Fruit fly (Drosophila melanogaster): ENCODE results near the gene MFS10.

MFS10 gene

dm6 chrX:13135702-13136101 lies 6.9 kb downstream of the MFS10 start:
- TF ChIP-seq Clk (GFP tag; optimal IDR thresholded peaks at IDR 0.05), result no peak

dm6 chrX:13136939-13137697 lies 8.3 kb downstream of the MFS10 start:
- TF ChIP-seq Hr96 (GFP tag; optimal IDR thresholded peaks at IDR 0.05) (no peak), tj (GFP tag; optimal IDR thresholded peaks at IDR 0.05) (no peak), kay (GFP tag; ENCODE audit: borderline replicate concordance) (no peak), CG7045 (GFP tag; optimal IDR thresholded peaks at IDR 0.05) (no peak), pad (GFP tag; optimal IDR thresholded peaks at IDR 0.05) (no peak), CG5204 (GFP tag; optimal IDR thresholded peaks at IDR 0.05) (no peak), Clk (GFP tag; optimal IDR thresholded peaks at IDR 0.05) (no peak), Mnt (GFP tag; optimal IDR thresholded peaks at IDR 0.05) (no peak), CG12768 (GFP tag; optimal IDR thresholded peaks at IDR 0.05) (no peak), CG33017 (tag; optimal IDR thresholded peaks at IDR 0.05) (no peak), toe (GFP tag; optimal IDR thresholded peaks at IDR 0.05) (no peak), cic (GFP tag; optimal IDR thresholded peaks at IDR 0.05) (no peak), ovo (GFP tag; optimal IDR thresholded peaks at IDR 0.05) (no peak), bab1 (GFP tag; optimal IDR thresholded peaks at IDR 0.05) (no peak)

- TF ChIP-seq CG14711 (tag; optimal IDR thresholded peaks at IDR 0.05) (no peak), cnc (optimal IDR thresholded peaks at IDR 0.05) (no peak), cic (GFP tag; optimal IDR thresholded peaks at IDR 0.05) (no peak), bab1 (GFP tag; optimal IDR thresholded peaks at IDR 0.05) (no peak), Crg-1 (GFP tag; optimal IDR thresholded peaks at IDR 0.05) (no peak), toe (GFP tag; optimal IDR thresholded peaks at IDR 0.05) (no peak), CG11617 (GFP tag; optimal IDR thresholded peaks at IDR 0.05) (no peak), kay (GFP tag; ENCODE audit: borderline replicate concordance) (no peak)
Measured at dm6 chrX:13138887-13139286, 10.1 kb downstream of the MFS10 start, which contains the start of gene CG32645. Gene CG32645, plus strand, starts transcription at chrX:13139199.

- no peak for TF ChIP-seq CG5204 (GFP tag; optimal IDR thresholded peaks at IDR 0.05)
- TF ChIP-seq ovo (GFP tag; optimal IDR thresholded peaks at IDR 0.05), result no peak
- TF ChIP-seq CG12768 (GFP tag; optimal IDR thresholded peaks at IDR 0.05), result no peak
- TF ChIP-seq bab1 (GFP tag; optimal IDR thresholded peaks at IDR 0.05), result peak; percentile 21
Measured at dm6 chrX:13143100-13143499, 14.3 kb downstream of the MFS10 start.

- no peak for TF ChIP-seq Clk (GFP tag; optimal IDR thresholded peaks at IDR 0.05)
- no peak for TF ChIP-seq Mnt (GFP tag; optimal IDR thresholded peaks at IDR 0.05)
- TF ChIP-seq CG33017 (tag; optimal IDR thresholded peaks at IDR 0.05), result no peak
Measured at dm6 chrX:13145858-13146257, 17.0 kb downstream of the MFS10 start.

dm6 chrX:13149083-13149482 lies 20.3 kb downstream of the MFS10 start:
- TF ChIP-seq cnc (optimal IDR thresholded peaks at IDR 0.05) (no peak), CG7045 (GFP tag; optimal IDR thresholded peaks at IDR 0.05) (no peak)

dm6 chrX:13154783-13155182 lies 26.0 kb downstream of the MFS10 start, which contains the start of the genes CG4318 and CG4332:
Gene CG4318, minus strand, starts transcription at chrX:13154924.
Gene CG4332, plus strand, starts transcription at chrX:13155038.
- TF ChIP-seq CG11617 (GFP tag; optimal IDR thresholded peaks at IDR 0.05), result no peak
- TF ChIP-seq ovo (GFP tag; optimal IDR thresholded peaks at IDR 0.05), result no peak
- peak; percentile 58 for TF ChIP-seq bab1 (GFP tag; optimal IDR thresholded peaks at IDR 0.05)
- peak; percentile 66 for TF ChIP-seq Mnt (GFP tag; optimal IDR thresholded peaks at IDR 0.05)
- no peak for TF ChIP-seq Crg-1 (GFP tag; optimal IDR thresholded peaks at IDR 0.05)
- no peak for TF ChIP-seq cic (GFP tag; optimal IDR thresholded peaks at IDR 0.05)
- TF ChIP-seq CG12768 (GFP tag; optimal IDR thresholded peaks at IDR 0.05), result no peak

dm6 chrX:13159481-13159880 lies 30.7 kb downstream of the MFS10 start, which contains the start of the genes Bap60 and CG12096:
Gene Bap60, minus strand, starts transcription at chrX:13159508.
Gene CG12096, plus strand, starts transcription at chrX:13159604.
- TF ChIP-seq CG14711 (tag; optimal IDR thresholded peaks at IDR 0.05), result peak; percentile 69
- TF ChIP-seq CG33017 (tag; optimal IDR thresholded peaks at IDR 0.05), result peak; percentile 32
- peak; percentile 73 for TF ChIP-seq ovo (GFP tag; optimal IDR thresholded peaks at IDR 0.05)
- peak; percentile 68 for TF ChIP-seq tj (GFP tag; optimal IDR thresholded peaks at IDR 0.05)
- no peak for TF ChIP-seq kay (GFP tag; ENCODE audit: borderline replicate concordance)
- peak; percentile 91 for TF ChIP-seq bab1 (GFP tag; optimal IDR thresholded peaks at IDR 0.05)
- peak; percentile 82 for TF ChIP-seq CG7101 (tag; optimal IDR thresholded peaks at IDR 0.05)
- TF ChIP-seq Clk (GFP tag; optimal IDR thresholded peaks at IDR 0.05), result peak; percentile 33
- TF ChIP-seq CG11617 (GFP tag; optimal IDR thresholded peaks at IDR 0.05), result peak; percentile 78
- no peak for TF ChIP-seq cic (GFP tag; optimal IDR thresholded peaks at IDR 0.05)
- peak; percentile 56 for TF ChIP-seq CG7045 (GFP tag; optimal IDR thresholded peaks at IDR 0.05)
- peak; percentile 91 for TF ChIP-seq Hr96 (GFP tag; optimal IDR thresholded peaks at IDR 0.05)
- TF ChIP-seq cnc (optimal IDR thresholded peaks at IDR 0.05), result no peak
- peak; percentile 78 for TF ChIP-seq Mnt (GFP tag; optimal IDR thresholded peaks at IDR 0.05)
- peak; percentile 71 for TF ChIP-seq CG5204 (GFP tag; optimal IDR thresholded peaks at IDR 0.05)
- peak; percentile 81 for TF ChIP-seq toe (GFP tag; optimal IDR thresholded peaks at IDR 0.05)
- TF ChIP-seq Crg-1 (GFP tag; optimal IDR thresholded peaks at IDR 0.05), result peak; percentile 55
- peak; percentile 70 for TF ChIP-seq pad (GFP tag; optimal IDR thresholded peaks at IDR 0.05)
- TF ChIP-seq CG12768 (GFP tag; optimal IDR thresholded peaks at IDR 0.05), result peak; percentile 7
- peak; percentile 77 for TF ChIP-seq CG1620 (GFP tag; optimal IDR thresholded peaks at IDR 0.05)

All from whole organism, adult.